Worm (Caenorhabditis elegans) whole organism, L4 larva: ENCODE measurements around the gene T09A5.14.

Source experiments
- F37D6.2 ChIP-seq: sonication (generic microtip); optimal IDR thresholded peaks from 2 replicates; lab custom pipeline; 2016; ENCODE audit warnings: mild to moderate bottlenecking, missing genetic modification characterization, missing compliant biosample characterization
- F44E2.7 ChIP-seq: fragments of 200-800 bp; sonication (Bioruptor generic); IDR thresholded peaks from 2 replicates; pipeline ENCODE4 v2.1.2; 2022; ENCODE audit warnings: missing genetic modification characterization, missing compliant biosample characterization
- F49E8.2 ChIP-seq: sonication (generic microtip); optimal IDR thresholded peaks from 2 replicates; lab custom pipeline; 2016; ENCODE audit warnings: missing compliant biosample characterization, mild to moderate bottlenecking, missing genetic modification characterization, borderline replicate concordance
- R02D3.7 ChIP-seq: fragments of 150-350 bp; sonication (generic microtip); optimal IDR thresholded peaks from 3 replicates; lab custom pipeline; 2014; ENCODE audit warnings: missing biosample characterization, missing genetic modification characterization
- Y105C5A.15 ChIP-seq: fragments of 200-800 bp; sonication (Bioruptor generic); IDR thresholded peaks from 2 replicates; pipeline ENCODE4 v1.3.6; 2022; ENCODE audit warnings: missing genetic modification characterization, missing compliant biosample characterization
- ZK337.2 ChIP-seq: fragments of 200-800 bp; sonication (Bioruptor generic); IDR thresholded peaks from 2 replicates; pipeline ENCODE4 v1.3.6; 2022; ENCODE audit warnings: missing genetic modification reagents, missing genetic modification characterization, missing compliant biosample characterization
- aha-1 ChIP-seq: fragments of 150-350 bp; peaks from one replicate; lab custom pipeline; 2014; ENCODE audit warnings: missing biosample characterization, missing genetic modification characterization
- attf-4 ChIP-seq: sonication (generic microtip); optimal IDR thresholded peaks from 3 replicates; lab custom pipeline; 2017; ENCODE audit warnings: missing biosample characterization, missing genetic modification characterization
- ceh-28 ChIP-seq: fragments of 150-350 bp; optimal IDR thresholded peaks from 2 replicates; lab custom pipeline; 2014; ENCODE audit warnings: missing biosample characterization, missing genetic modification reagents, missing genetic modification characterization
- ceh-62 ChIP-seq: sonication (generic microtip); optimal IDR thresholded peaks from 2 replicates; lab custom pipeline; 2017; ENCODE audit warnings: missing biosample characterization, missing genetic modification characterization
- ceh-82 ChIP-seq: sonication (generic microtip); optimal IDR thresholded peaks from 2 replicates; lab custom pipeline; 2017; ENCODE audit warnings: missing biosample characterization, missing genetic modification characterization
- ces-1 ChIP-seq: fragments of 150-350 bp; sonication (generic microtip); optimal IDR thresholded peaks from 4 replicates; lab custom pipeline; 2014; ENCODE audit warnings: missing biosample characterization, missing genetic modification reagents, missing genetic modification characterization
- daf-12 ChIP-seq: fragments of 150-350 bp; optimal IDR thresholded peaks from 2 replicates; lab custom pipeline; 2014; ENCODE audit warnings: missing biosample characterization, missing genetic modification reagents, missing genetic modification characterization
- daf-19 ChIP-seq: fragments of 200-800 bp; sonication (Bioruptor generic); conservative IDR thresholded peaks from 2 replicates; pipeline ENCODE4 v1.3.6; 2022; ENCODE audit warnings: missing genetic modification characterization, missing compliant biosample characterization
- daf-8 ChIP-seq: fragments of 200-800 bp; sonication (Bioruptor generic); IDR thresholded peaks from 2 replicates; pipeline ENCODE4 v1.3.6; 2022; ENCODE audit warnings: missing genetic modification characterization, missing compliant biosample characterization
- duxl-1 ChIP-seq: sonication (generic microtip); optimal IDR thresholded peaks from 2 replicates; lab custom pipeline; 2016; ENCODE audit warnings: mild to moderate bottlenecking, missing genetic modification characterization, moderate library complexity, missing compliant biosample characterization; ENCODE audit not compliant: poor library complexity
- dve-1 ChIP-seq: sonication (generic microtip); optimal IDR thresholded peaks from 2 replicates; lab custom pipeline; 2017; ENCODE audit warnings: antibody characterized with exemption, mild to moderate bottlenecking, missing genetic modification characterization, missing compliant biosample characterization; ENCODE audit not compliant: insufficient read depth
- fkh-10 ChIP-seq: fragments of 150-350 bp; optimal IDR thresholded peaks from 2 replicates; lab custom pipeline; 2014; ENCODE audit warnings: missing biosample characterization, missing genetic modification reagents, missing genetic modification characterization
- hlh-11 ChIP-seq: fragments of 200-800 bp; sonication (Bioruptor generic); optimal IDR thresholded peaks from 2 replicates; lab custom pipeline; 2018; ENCODE audit warnings: mild to moderate bottlenecking, missing genetic modification characterization, missing compliant biosample characterization
- lin-1 ChIP-seq: fragments of 200-800 bp; sonication (Bioruptor generic); IDR thresholded peaks from 2 replicates; pipeline ENCODE4 v1.3.6; 2022; ENCODE audit warnings: missing genetic modification reagents, missing genetic modification characterization, missing compliant biosample characterization
- lsy-2 ChIP-seq, 2 experiments: fragments of 150-350 bp in 1 of 2; sonication (generic microtip) in 1 of 2; optimal IDR thresholded peaks; 2 replicates each; lab custom pipeline; 2014 to 2017; ENCODE audit warnings: missing biosample characterization in 2 of 2, missing genetic modification characterization in 2 of 2
- madf-9 ChIP-seq: fragments of 200-800 bp; sonication (Bioruptor generic); conservative IDR thresholded peaks from 2 replicates; pipeline ENCODE4 v1.3.6; 2022; ENCODE audit warnings: missing genetic modification reagents, missing genetic modification characterization, missing compliant biosample characterization
- mdl-1 ChIP-seq, 2 experiments: fragments of 150-350 bp in 1 of 2; sonication (generic microtip) in 1 of 2; optimal IDR thresholded peaks; 2 replicates each; lab custom pipeline; 2014 to 2017; ENCODE audit warnings: missing biosample characterization in 2 of 2, missing genetic modification characterization in 2 of 2
- mep-1 ChIP-seq: fragments of 150-350 bp; sonication (generic microtip); optimal IDR thresholded peaks from 3 replicates; lab custom pipeline; 2014; ENCODE audit warnings: missing biosample characterization, missing genetic modification characterization
- mes-2 ChIP-seq: sonication (generic microtip); optimal IDR thresholded peaks from 2 replicates; lab custom pipeline; 2016; ENCODE audit warnings: missing genotype, mild to moderate bottlenecking, missing genetic modification characterization, missing compliant biosample characterization; ENCODE audit not compliant: poor library complexity, severe bottlenecking
- nhr-102 ChIP-seq: sonication (generic microtip); optimal IDR thresholded peaks from 2 replicates; lab custom pipeline; 2016; ENCODE audit warnings: mild to moderate bottlenecking, missing genetic modification characterization, moderate library complexity, missing compliant biosample characterization
- nhr-11 ChIP-seq: fragments of 150-350 bp; optimal IDR thresholded peaks from 2 replicates; lab custom pipeline; 2014; ENCODE audit warnings: missing biosample characterization, missing genetic modification characterization
- nhr-237 ChIP-seq: sonication (generic microtip); optimal IDR thresholded peaks from 2 replicates; lab custom pipeline; 2017; ENCODE audit warnings: missing biosample characterization, missing genetic modification characterization
- nhr-25 ChIP-seq: sonication (generic microtip); optimal IDR thresholded peaks from 2 replicates; lab custom pipeline; 2017; ENCODE audit warnings: missing genetic modification characterization, mild to moderate bottlenecking, missing compliant biosample characterization, antibody characterized with exemption, moderate library complexity, borderline replicate concordance; ENCODE audit not compliant: insufficient read depth
- nhr-28 ChIP-seq: fragments of 150-350 bp; optimal IDR thresholded peaks from 2 replicates; lab custom pipeline; 2014; ENCODE audit warnings: missing biosample characterization, missing genetic modification characterization
- nhr-6 ChIP-seq: fragments of 150-350 bp; optimal IDR thresholded peaks from 2 replicates; lab custom pipeline; 2014; ENCODE audit warnings: missing biosample characterization, missing genetic modification characterization
- nhr-77 ChIP-seq: fragments of 150-350 bp; optimal IDR thresholded peaks from 2 replicates; lab custom pipeline; 2014; ENCODE audit warnings: missing biosample characterization, missing genetic modification characterization
- pha-4 ChIP-seq, 2 experiments: fragments of 150-350 bp in 1 of 2; fragments of 200-800 bp in 1 of 2; sonication (Bioruptor generic) in 1 of 2; IDR thresholded peaks in 1 of 2; optimal IDR thresholded peaks in 1 of 2; 2 replicates each; pipeline versions ENCODE4 v1.3.6 to Lab custom; 2014 to 2022; ENCODE audit warnings: missing genetic modification characterization in 2 of 2, missing genetic modification reagents in 2 of 2, missing biosample characterization in 1 of 2, missing compliant biosample characterization in 1 of 2
- spr-1 ChIP-seq: sonication (generic microtip); optimal IDR thresholded peaks from 2 replicates; lab custom pipeline; 2016; ENCODE audit warnings: mild to moderate bottlenecking, missing genetic modification characterization, missing compliant biosample characterization
- tra-1 ChIP-seq: fragments of 200-800 bp; sonication (Bioruptor generic); IDR thresholded peaks from 2 replicates; pipeline ENCODE4 v1.3.6; 2022; ENCODE audit warnings: missing genetic modification reagents, missing genetic modification characterization, missing compliant biosample characterization
- unc-62 ChIP-seq, 3 experiments: fragments of 150-350 bp in 1 of 3; sonication (generic microtip); optimal IDR thresholded peaks in 2 of 3; peaks in 1 of 3; 1 replicate in 1 of 3; 2 replicates in 2 of 3; lab custom pipeline; 2014 to 2017; ENCODE audit warnings: missing biosample characterization in 3 of 3, missing genetic modification characterization in 3 of 3, missing genetic modification reagents in 3 of 3, missing genotype in 1 of 3
- vab-7 ChIP-seq: fragments of 200-800 bp; sonication (Bioruptor generic); IDR thresholded peaks from 2 replicates; pipeline ENCODE4 v1.3.6; 2022; ENCODE audit warnings: missing genetic modification reagents, missing genetic modification characterization, missing compliant biosample characterization
- zag-1 ChIP-seq: fragments of 150-350 bp; optimal IDR thresholded peaks from 2 replicates; lab custom pipeline; 2014; ENCODE audit warnings: missing biosample characterization, missing genetic modification characterization
- zfp-3 ChIP-seq: fragments of 200-800 bp; sonication (Bioruptor generic); conservative IDR thresholded peaks from 2 replicates; pipeline ENCODE4 v1.3.6; 2022; ENCODE audit warnings: missing genetic modification reagents, missing genetic modification characterization, missing compliant biosample characterization
- zip-11 ChIP-seq: fragments of 200-800 bp; sonication (Bioruptor generic); IDR thresholded peaks from 2 replicates; pipeline ENCODE4 v1.3.6; 2022; ENCODE audit warnings: missing genetic modification characterization, missing compliant biosample characterization
- ztf-7 ChIP-seq: fragments of 150-350 bp; optimal IDR thresholded peaks from 2 replicates; lab custom pipeline; 2014; ENCODE audit warnings: missing biosample characterization, missing genetic modification characterization

Gene T09A5.14

ce11 chrII:7809358-7809914 is 22.7 kb upstream of the T09A5.14 start:
- TF ChIP-seq fkh-10 (GFP tag; lab: Kevin White, UChicago) (no peak), hlh-11 (tag; lab: Kevin White, UChicago) (no peak), mdl-1 (tag; optimal IDR thresholded peaks at IDR 0.05; lab: Kevin White, UChicago) (no peak), F44E2.7 (GFP tag; lab: Robert Waterston, UW) (no peak), F49E8.2 (tag; lab: Kevin White, UChicago) (no peak), vab-7 (GFP tag; lab: Robert Waterston, UW) (no peak), zfp-3 (GFP tag; lab: Robert Waterston, UW) (no peak), ceh-28 (no peak), zag-1 (no peak)

- TF ChIP-seq pha-4 (GFP tag; IDR thresholded peaks at IDR 0.05; lab: Robert Waterston, UW) (no peak), pha-4 (tag; optimal IDR thresholded peaks at IDR 0.05; lab: Kevin White, UChicago) (peak; percentile 66), ZK337.2 (GFP tag; lab: Robert Waterston, UW) (no peak), F49E8.2 (tag; lab: Kevin White, UChicago) (no peak), R02D3.7 (tag; lab: Kevin White, UChicago) (no peak), unc-62 (GFP tag; optimal IDR thresholded peaks at IDR 0.05 in 1 of 2; lab: Kevin White, UChicago) (peak in 1 of 2 experiments; percentile 37), unc-62 (tag; optimal IDR thresholded peaks at IDR 0.05; lab: Kevin White, UChicago) (no peak), mep-1 (no peak), duxl-1 (peak; percentile 29), zip-11 (GFP tag; lab: Robert Waterston, UW) (no peak), ces-1 (GFP tag; lab: Kevin White, UChicago) (no peak), mes-2 (peak; percentile 20), daf-19 (no peak), nhr-102 (tag; lab: Kevin White, UChicago) (no peak), tra-1 (no peak), nhr-28 (tag; lab: Kevin White, UChicago) (peak; percentile 19), ztf-7 (tag; lab: Kevin White, UChicago) (no peak), ceh-62 (no peak), nhr-237 (tag; lab: Kevin White, UChicago) (no peak), Y105C5A.15 (GFP tag; lab: Robert Waterston, UW) (no peak), ceh-82 (no peak), nhr-11 (tag; lab: Kevin White, UChicago) (no peak), nhr-77 (tag; lab: Kevin White, UChicago) (no peak), daf-8 (GFP tag; lab: Robert Waterston, UW) (no peak), dve-1 (tag; lab: Kevin White, UChicago) (peak; percentile 16), F44E2.7 (GFP tag; lab: Robert Waterston, UW) (no peak), aha-1 (tag; lab: Kevin White, UChicago) (peak; percentile 8), nhr-6 (tag; lab: Kevin White, UChicago) (peak; percentile 70), madf-9 (GFP tag; lab: Robert Waterston, UW) (no peak), spr-1 (tag; lab: Kevin White, UChicago) (no peak), attf-4 (peak; percentile 11), lin-1 (no peak), lsy-2 (tag; optimal IDR thresholded peaks at IDR 0.05; lab: Kevin White, UChicago) (peak in 1 of 2 experiments; percentile 45), hlh-11 (tag; lab: Kevin White, UChicago) (peak; percentile 7), F37D6.2 (tag; lab: Kevin White, UChicago) (no peak), nhr-25 (tag; lab: Kevin White, UChicago) (no peak), daf-12 (tag; lab: Kevin White, UChicago) (no peak)
Observed at ce11 chrII:7810162-7810868, 21.8 kb upstream of the T09A5.14 start.
